Fruit fly (Drosophila melanogaster): ENCODE results near the gene CG17177.

dm6 chr3L:14655178-14655577 is 46.3 kb downstream of the CG17177 start:
- no peak for TF ChIP-seq CG16779 (tag; optimal IDR thresholded peaks at IDR 0.05)
- TF ChIP-seq CG15336 (GFP tag; IDR thresholded peaks at IDR 0.05) = no peak
- no peak for TF ChIP-seq Lpt (GFP tag; optimal IDR thresholded peaks at IDR 0.05)
- TF ChIP-seq salr (GFP tag; optimal IDR thresholded peaks at IDR 0.05) = no peak
- TF ChIP-seq lz (GFP tag; optimal IDR thresholded peaks at IDR 0.05) = no peak
- TF ChIP-seq CG6792 (GFP tag; optimal IDR thresholded peaks at IDR 0.05) = no peak
- no peak for TF ChIP-seq CG1621 (tag; optimal IDR thresholded peaks at IDR 0.05)
- TF ChIP-seq Gug (GFP tag; IDR thresholded peaks at IDR 0.05) = no peak
- TF ChIP-seq Met (GFP tag; optimal IDR thresholded peaks at IDR 0.05) = no peak
- no peak for TF ChIP-seq OdsH (GFP tag; optimal IDR thresholded peaks at IDR 0.05)
- no peak for TF ChIP-seq spab (GFP tag; optimal IDR thresholded peaks at IDR 0.05)
- no peak for TF ChIP-seq CG10631 (GFP tag; optimal IDR thresholded peaks at IDR 0.05)
- no peak for TF ChIP-seq CG6854 (GFP tag; optimal IDR thresholded peaks at IDR 0.05)
